Worm (Caenorhabditis elegans): ENCODE measurements around the gene Y44A6B.3.

ce11 chrV:20660025-20660424 is 21.8 kb upstream of the Y44A6B.3 start, which contains the start of gene W01F3.2:
- TF ChIP-seq cog-1 (tag; optimal IDR thresholded peaks at IDR 0.05) (no peak), tab-1 (GFP tag; IDR thresholded peaks at IDR 0.05) (no peak), flt-1 (GFP tag; IDR thresholded peaks at IDR 0.05) (no peak), klf-2 (GFP tag; conservative IDR thresholded peaks at IDR 0.05) (no peak), med-1 (GFP tag; optimal IDR thresholded peaks at IDR 0.05; ENCODE audit: insufficient read depth) (no peak), ref-1 (GFP tag; conservative IDR thresholded peaks at IDR 0.05) (no peak), ztf-23 (GFP tag; IDR thresholded peaks at IDR 0.05) (no peak), ztf-29 (GFP tag; IDR thresholded peaks at IDR 0.05) (no peak), T22C8.4 (GFP tag; IDR thresholded peaks at IDR 0.05) (no peak)
